Fruit fly (Drosophila melanogaster): ENCODE results near the gene Grip84.

- no peak for TF ChIP-seq CG14655 (GFP tag; optimal IDR thresholded peaks at IDR 0.05)
- TF ChIP-seq Ets98B (GFP tag; IDR thresholded peaks at IDR 0.05) = no peak; the same call in 1 of the 2 replicates
These were observed at the start of gene Grip84, which contains the start of gene car for dm6 chrX:19565714-19566316.

All from whole organism, pupa.